Worm (Caenorhabditis elegans): ENCODE data around the gene hot-3.

ce11 chrII:13908592-13908991 lies 23.3 kb downstream of the hot-3 start, which contains the start of gene citk-1:
- no peak for TF ChIP-seq ceh-20 (GFP tag; IDR thresholded peaks at IDR 0.05)
- TF ChIP-seq lin-38 (GFP tag; IDR thresholded peaks at IDR 0.05): no peak
- no peak for TF ChIP-seq dmd-8 (GFP tag; IDR thresholded peaks at IDR 0.05)
- no peak for TF ChIP-seq ztf-11 (tag; optimal IDR thresholded peaks at IDR 0.05)
- no peak for TF ChIP-seq ama-1 (optimal IDR thresholded peaks at IDR 0.05)
- TF ChIP-seq set-16 (GFP tag; IDR thresholded peaks at IDR 0.05): no peak
